Worm (Caenorhabditis elegans): ENCODE measurements around the gene F10C1.23.

F10C1.23 gene

DNA sequence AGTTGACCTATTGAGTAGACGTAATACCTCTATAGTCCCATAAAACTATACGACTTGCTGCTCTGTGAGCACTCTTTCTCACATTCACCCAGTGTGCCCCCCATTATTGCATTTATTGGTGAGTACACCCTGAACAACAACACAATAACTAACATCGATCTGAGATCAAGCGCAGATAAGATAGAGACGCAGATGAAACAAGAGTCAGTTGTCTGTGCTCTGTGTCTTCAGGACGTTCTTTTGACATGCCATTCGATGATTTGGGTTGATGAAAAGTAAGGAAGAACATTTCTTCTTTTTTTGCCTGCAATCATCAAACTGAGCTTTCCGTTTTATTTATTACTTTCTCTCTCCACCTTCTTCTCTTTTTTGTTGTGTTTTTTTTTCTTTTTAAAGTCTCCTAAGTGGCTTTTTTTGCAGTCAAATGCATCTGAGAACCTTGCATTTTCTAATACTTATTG lies 32.5 kb downstream of the F10C1.23 start, which contains the start of gene lect-2:
lect-2 (plus strand) TSS at position 411 of the 461 bp plus-strand sequence.
- no peak for TF ChIP-seq efl-1 (GFP tag; optimal IDR thresholded peaks at IDR 0.05)
- no peak for TF ChIP-seq snpc-4 (GFP tag; optimal IDR thresholded peaks at IDR 0.05)
- no peak for TF ChIP-seq snpc-4 (tag; optimal IDR thresholded peaks at IDR 0.05)
- no peak for TF ChIP-seq lir-1 (GFP tag; conservative IDR thresholded peaks at IDR 0.05)
- TF ChIP-seq attf-6 (GFP tag; IDR thresholded peaks at IDR 0.05), result no peak
- no peak for TF ChIP-seq tbx-9 (tag; optimal IDR thresholded peaks at IDR 0.05; ENCODE audit: borderline replicate concordance)
- no peak for TF ChIP-seq D2030.7 (GFP tag; IDR thresholded peaks at IDR 0.05)
- TF ChIP-seq nhr-179 (tag; optimal IDR thresholded peaks at IDR 0.05), result no peak
- no peak for TF ChIP-seq rec-8 (tag; optimal IDR thresholded peaks at IDR 0.05)
- TF ChIP-seq repo-1 (tag; optimal IDR thresholded peaks at IDR 0.05), result no peak
- TF ChIP-seq madf-6 (GFP tag; IDR thresholded peaks at IDR 0.05), result no peak
- no peak for TF ChIP-seq mxl-1 (tag; optimal IDR thresholded peaks at IDR 0.05)
- no peak for TF ChIP-seq lin-26 (GFP tag; IDR thresholded peaks at IDR 0.05)
- TF ChIP-seq nfya-2 (GFP tag; IDR thresholded peaks at IDR 0.05), result no peak
- TF ChIP-seq let-526 (GFP tag; IDR thresholded peaks at IDR 0.05), result no peak
- TF ChIP-seq madf-3 (GFP tag; IDR thresholded peaks at IDR 0.05), result no peak
- TF ChIP-seq chd-7 (tag; optimal IDR thresholded peaks at IDR 0.05), result no peak
- no peak for TF ChIP-seq nhr-80 (tag; optimal IDR thresholded peaks at IDR 0.05)
- TF ChIP-seq ets-4 (GFP tag; optimal IDR thresholded peaks at IDR 0.05), result no peak

ce11 chrII:5792490-5792889 lies 34.6 kb downstream of the F10C1.23 start, which contains the start of gene K05F1.14:
TSS of gene K05F1.14 (minus strand) at chrII:5792590.
- TF ChIP-seq ztf-22 (GFP tag; optimal IDR thresholded peaks at IDR 0.05), result no peak
- no peak for TF ChIP-seq egrh-3 (GFP tag; IDR thresholded peaks at IDR 0.05)
- TF ChIP-seq snpc-1.3 (tag; optimal IDR thresholded peaks at IDR 0.05; ENCODE audit: insufficient read depth), result no peak
- no peak for TF ChIP-seq aptf-3 (GFP tag; IDR thresholded peaks at IDR 0.05)
- TF ChIP-seq let-526 (GFP tag; IDR thresholded peaks at IDR 0.05), result no peak
- TF ChIP-seq D2030.7 (GFP tag; IDR thresholded peaks at IDR 0.05), result no peak
- TF ChIP-seq F10E7.11 (tag; optimal IDR thresholded peaks at IDR 0.05), result no peak
- TF ChIP-seq hrde-1 (tag; optimal IDR thresholded peaks at IDR 0.05; ENCODE audit: borderline replicate concordance), result no peak
- TF ChIP-seq bed-1 (GFP tag; IDR thresholded peaks at IDR 0.05), result no peak

DNA sequence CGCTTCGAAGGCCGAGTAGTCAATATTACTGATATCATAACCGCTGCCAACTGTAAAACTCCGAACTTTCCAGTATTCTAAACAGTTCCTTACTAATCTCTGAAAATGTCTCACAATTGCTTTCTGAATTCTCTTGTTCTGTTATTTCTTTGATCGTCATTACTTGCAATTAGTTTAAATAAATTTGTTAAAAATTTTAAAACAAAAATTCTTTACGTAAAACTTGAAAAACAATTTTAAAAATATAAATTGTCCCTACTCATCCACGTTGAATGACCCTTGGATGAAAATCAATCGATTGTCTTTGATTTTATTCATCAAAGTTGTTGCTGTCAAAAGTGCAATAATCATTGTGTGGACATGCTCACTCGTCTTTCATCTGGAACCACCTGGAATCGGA lies 36.4 kb downstream of the F10C1.23 start, which contains the start of gene acdh-8:
acdh-8 (plus strand) TSS at position 301 of the 400 bp plus-strand sequence.
- TF ChIP-seq lin-54 (GFP tag; optimal IDR thresholded peaks at IDR 0.05) (no peak), nfyb-1 (GFP tag; IDR thresholded peaks at IDR 0.05) (no peak), him-1 (tag; optimal IDR thresholded peaks at IDR 0.05) (no peak), pbrm-1 (GFP tag; IDR thresholded peaks at IDR 0.05) (no peak), B0019.2 (GFP tag; conservative IDR thresholded peaks at IDR 0.05) (no peak), dpl-1 (GFP tag; optimal IDR thresholded peaks at IDR 0.05) (no peak), hrde-1 (tag; optimal IDR thresholded peaks at IDR 0.05; ENCODE audit: borderline replicate concordance) (no peak), gei-17 (GFP tag; optimal IDR thresholded peaks at IDR 0.05) (no peak), lin-26 (GFP tag; IDR thresholded peaks at IDR 0.05) (no peak)

ce11 chrII:5797348-5797977 lies 39.6 kb downstream of the F10C1.23 start, which contains the start of the genes msp-63 and msp-142:
TSS of gene msp-63 (minus strand) at chrII:5797448.
TSS of gene msp-142 (plus strand) at chrII:5797927.
- no peak for TF ChIP-seq mcd-1 (GFP tag; IDR thresholded peaks at IDR 0.05)
- TF ChIP-seq madf-10 (tag; optimal IDR thresholded peaks at IDR 0.05), result no peak
- no peak for TF ChIP-seq B0019.2 (GFP tag; conservative IDR thresholded peaks at IDR 0.05)
- TF ChIP-seq tbp1 (GFP tag; optimal IDR thresholded peaks at IDR 0.05), result no peak
- TF ChIP-seq unc-130 (GFP tag; optimal IDR thresholded peaks at IDR 0.05), result no peak
- no peak for TF ChIP-seq F33H1.4 (GFP tag; IDR thresholded peaks at IDR 0.05)
- TF ChIP-seq Y95B8A.8 (GFP tag; IDR thresholded peaks at IDR 0.05), result no peak
- no peak for TF ChIP-seq snpc-4 (GFP tag; optimal IDR thresholded peaks at IDR 0.05)
- TF ChIP-seq snpc-4 (tag; optimal IDR thresholded peaks at IDR 0.05), result no peak
- TF ChIP-seq dox-1 (GFP tag; IDR thresholded peaks at IDR 0.05), result no peak
- no peak for TF ChIP-seq ztf-18 (tag; optimal IDR thresholded peaks at IDR 0.05)
- TF ChIP-seq lsl-1 (GFP tag; optimal IDR thresholded peaks at IDR 0.05), result no peak
- no peak for TF ChIP-seq ztf-26 (tag; optimal IDR thresholded peaks at IDR 0.05)
- TF ChIP-seq repo-1 (tag; optimal IDR thresholded peaks at IDR 0.05), result no peak
- TF ChIP-seq attf-5 (GFP tag; optimal IDR thresholded peaks at IDR 0.05), result no peak

All from whole organism, young adult.